Worm (Caenorhabditis elegans) whole organism, early embryonic: ENCODE results near the gene pifk-1.

ENCODE experiments used
- B0310.2 ChIP-seq: sonication (generic microtip); optimal IDR thresholded peaks from 2 replicates; lab custom pipeline; 2016; ENCODE audit warnings: mild to moderate bottlenecking, missing genetic modification characterization, missing compliant biosample characterization
- F13C5.2 ChIP-seq: sonication (generic microtip); optimal IDR thresholded peaks from 2 replicates; lab custom pipeline; 2017; ENCODE audit warnings: mild to moderate bottlenecking, missing genetic modification characterization, inconsistent platforms, missing compliant biosample characterization
- ama-1 ChIP-seq: fragments of 150-350 bp; optimal IDR thresholded peaks from 2 replicates; lab custom pipeline; 2014
- ceh-13 ChIP-seq: fragments of 200-800 bp; sonication (Bioruptor generic); optimal IDR thresholded peaks from 2 replicates; lab custom pipeline; 2018; ENCODE audit warnings: mild to moderate bottlenecking, missing genetic modification characterization, missing compliant biosample characterization
- ets-7 ChIP-seq: sonication (generic microtip); optimal IDR thresholded peaks from 2 replicates; lab custom pipeline; 2016; ENCODE audit warnings: missing genotype, missing genetic modification characterization, missing compliant biosample characterization
- hmbx-1 ChIP-seq: sonication (generic microtip); optimal IDR thresholded peaks from 2 replicates; lab custom pipeline; 2016; ENCODE audit warnings: mild to moderate bottlenecking, missing genetic modification characterization, missing compliant biosample characterization
- hmg-4 ChIP-seq: fragments of 200-800 bp; sonication (Bioruptor generic); optimal IDR thresholded peaks from 2 replicates; lab custom pipeline; 2018; ENCODE audit warnings: mild to moderate bottlenecking, missing genetic modification characterization, missing compliant biosample characterization
- scrt-1 ChIP-seq: fragments of 200-800 bp; sonication (Bioruptor generic); IDR thresholded peaks from 2 replicates; pipeline ENCODE4 v1.3.6; 2022; ENCODE audit warnings: missing genetic modification characterization, missing compliant biosample characterization
- sea-1 ChIP-seq: fragments of 200-800 bp; sonication (Bioruptor generic); conservative IDR thresholded peaks from 2 replicates; pipeline ENCODE4 v1.3.6; 2022; ENCODE audit warnings: missing genetic modification characterization, missing compliant biosample characterization
- tbx-37 ChIP-seq: fragments of 200-800 bp; sonication (Bioruptor generic); conservative IDR thresholded peaks from 2 replicates; pipeline ENCODE4 v1.3.6; 2022; ENCODE audit warnings: missing genetic modification reagents, missing genetic modification characterization, missing compliant biosample characterization

DNA sequence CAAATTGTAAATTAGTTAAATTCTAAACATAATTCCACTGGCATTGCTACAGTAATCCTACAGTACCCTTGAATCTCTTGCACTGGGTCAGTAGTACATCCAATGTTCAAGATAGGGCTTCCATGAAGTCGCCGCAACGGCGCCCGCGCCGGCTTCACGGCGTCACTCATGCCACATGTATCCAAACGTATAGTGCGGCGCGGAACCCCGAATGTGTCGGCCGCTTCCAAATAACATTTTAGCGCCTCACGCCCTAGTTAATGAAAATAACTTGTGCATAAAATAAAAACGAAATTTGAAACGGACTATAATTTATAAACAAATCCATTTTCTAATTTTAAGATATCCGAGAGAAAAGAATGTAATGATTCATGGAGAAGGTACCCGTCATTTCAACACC lies 11.7 kb upstream of the pifk-1 start:
- TF ChIP-seq ets-7 (tag; lab: Kevin White, UChicago): no peak
- no peak for TF ChIP-seq hmbx-1 (tag; lab: Kevin White, UChicago)
- no peak for TF ChIP-seq F13C5.2 (tag; lab: Kevin White, UChicago)
- no peak for TF ChIP-seq tbx-37 (GFP tag; lab: Robert Waterston, UW)
- no peak for TF ChIP-seq ama-1 (lab: Kevin White, UChicago)
- TF ChIP-seq sea-1 (GFP tag; lab: Robert Waterston, UW): no peak
- TF ChIP-seq hmg-4 (GFP tag; lab: Kevin White, UChicago): no peak
- no peak for TF ChIP-seq scrt-1 (GFP tag; lab: Robert Waterston, UW)
- no peak for TF ChIP-seq B0310.2 (tag; lab: Kevin White, UChicago)
- TF ChIP-seq ceh-13 (GFP tag; lab: Kevin White, UChicago): no peak
